Worm (Caenorhabditis elegans) whole organism, young adult: ENCODE data around the gene clec-250.

Source experiments
- C06A6.2 ChIP-seq: fragments of 200-800 bp; sonication (Bioruptor generic); conservative IDR thresholded peaks from 2 replicates; pipeline ENCODE4 v1.3.6; 2022; ENCODE audit warnings: missing genetic modification characterization, missing compliant biosample characterization
- akir-1 ChIP-seq: fragments of 200-800 bp; sonication (Bioruptor generic); optimal IDR thresholded peaks from 2 replicates; lab custom pipeline; 2018; ENCODE audit warnings: mild to moderate bottlenecking, missing genetic modification characterization, moderate library complexity, missing compliant biosample characterization
- ets-4 ChIP-seq: fragments of 200-800 bp; sonication (Bioruptor generic); optimal IDR thresholded peaks from 2 replicates; lab custom pipeline; 2018; ENCODE audit warnings: mild to moderate bottlenecking, missing genetic modification characterization, missing compliant biosample characterization
- him-1 ChIP-seq: sonication (generic microtip); optimal IDR thresholded peaks from 2 replicates; lab custom pipeline; 2016; ENCODE audit warnings: missing genotype, missing genetic modification reagents, missing genetic modification characterization, missing compliant biosample characterization
- lin-35 ChIP-seq, 3 experiments: fragments of 150-350 bp in 2 of 3; sonication (generic microtip) in 1 of 3; optimal IDR thresholded peaks; 2 replicates each; lab custom pipeline; 2014 to 2018; ENCODE audit warnings: missing biosample characterization in 3 of 3, missing genetic modification characterization in 3 of 3, missing genetic modification reagents in 3 of 3
- mcd-1 ChIP-seq: fragments of 200-800 bp; sonication (Bioruptor generic); IDR thresholded peaks from 2 replicates; pipeline ENCODE4 v1.3.6; 2022; ENCODE audit warnings: missing genetic modification reagents, missing genetic modification characterization, missing compliant biosample characterization
- nfya-1 ChIP-seq: sonication (generic microtip); optimal IDR thresholded peaks from 2 replicates; lab custom pipeline; 2017; ENCODE audit warnings: antibody characterized with exemption, missing compliant biosample characterization, missing genetic modification characterization, borderline replicate concordance; ENCODE audit not compliant: insufficient read depth
- unc-130 ChIP-seq: sonication (generic microtip); optimal IDR thresholded peaks from 2 replicates; lab custom pipeline; 2016; ENCODE audit warnings: missing genetic modification reagents, missing genetic modification characterization, missing compliant biosample characterization
- unc-62 ChIP-seq: fragments of 150-350 bp; optimal IDR thresholded peaks from 2 replicates; lab custom pipeline; 2014; ENCODE audit warnings: missing biosample characterization, missing genetic modification reagents, missing genetic modification characterization
- zim-3 ChIP-seq: sonication (generic microtip); optimal IDR thresholded peaks from 2 replicates; lab custom pipeline; 2017; ENCODE audit warnings: mild to moderate bottlenecking, missing genetic modification characterization, moderate library complexity, missing compliant biosample characterization
- ztf-22 ChIP-seq: fragments of 200-800 bp; sonication (Bioruptor generic); optimal IDR thresholded peaks from 2 replicates; lab custom pipeline; 2018; ENCODE audit warnings: mild to moderate bottlenecking, missing genetic modification characterization, moderate library complexity, missing compliant biosample characterization
- ztf-3 ChIP-seq: fragments of 200-800 bp; sonication (Bioruptor generic); optimal IDR thresholded peaks from 2 replicates; lab custom pipeline; 2018; ENCODE audit warnings: mild to moderate bottlenecking, missing genetic modification characterization, missing compliant biosample characterization

DNA sequence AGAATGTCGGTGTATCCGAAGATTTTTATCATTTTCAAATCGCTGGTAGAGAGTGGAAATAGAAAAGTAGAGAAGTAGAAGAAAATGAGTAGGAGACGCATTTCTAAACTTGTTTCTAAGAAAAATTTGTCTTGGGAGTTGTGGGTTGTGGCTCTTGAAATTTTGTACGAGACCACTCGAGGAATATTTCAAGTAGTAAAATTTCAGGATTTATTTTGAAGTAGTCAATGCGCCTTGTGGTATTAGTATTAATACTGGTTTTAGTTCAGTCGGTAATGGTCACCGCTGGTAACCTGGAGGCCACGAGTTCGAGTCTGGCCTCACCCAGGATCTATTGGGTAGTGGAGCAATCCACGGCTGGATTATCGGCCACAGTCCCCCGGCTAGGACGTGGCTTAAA lies 6.7 kb upstream of the clec-250 start, which contains the start of gene clec-252:
- no peak for TF ChIP-seq mcd-1 (GFP tag; lab: Robert Waterston, UW)
- TF ChIP-seq akir-1 (GFP tag; lab: Kevin White, UChicago), result no peak
- TF ChIP-seq ets-4, result no peak
- no peak for TF ChIP-seq ztf-3 (GFP tag; lab: Kevin White, UChicago)
- TF ChIP-seq lin-35 (GFP tag; optimal IDR thresholded peaks at IDR 0.05; lab: Kevin White, UChicago), result no peak
- no peak for TF ChIP-seq nfya-1 (tag; lab: Kevin White, UChicago)
- TF ChIP-seq unc-130 (GFP tag; lab: Kevin White, UChicago), result no peak
- no peak for TF ChIP-seq ztf-22 (GFP tag; lab: Kevin White, UChicago)
- TF ChIP-seq zim-3, result no peak
- TF ChIP-seq unc-62 (GFP tag; lab: Kevin White, UChicago), result no peak
- no peak for TF ChIP-seq C06A6.2 (GFP tag; lab: Robert Waterston, UW)
- no peak for TF ChIP-seq him-1 (tag; lab: Kevin White, UChicago)
